Fruit fly (Drosophila melanogaster) whole organism, embryonic: ENCODE measurements around the gene CG13367.

Source experiments
- Antp ChIP-seq: fragments of 200-800 bp; sonication (Bioruptor generic); optimal IDR thresholded peaks from 3 replicates; lab custom pipeline; 2016; ENCODE audit warnings: missing biosample characterization, missing genetic modification characterization
- Bdp1 ChIP-seq: fragments of 200-800 bp; sonication (Bioruptor generic); optimal IDR thresholded peaks from 3 replicates; lab custom pipeline; 2016; ENCODE audit warnings: missing biosample characterization, missing genetic modification characterization
- CG10267 ChIP-seq: fragments of 200-800 bp; sonication (Bioruptor generic); optimal IDR thresholded peaks from 2 replicates; lab custom pipeline; 2018; ENCODE audit warnings: missing biosample characterization, mild to moderate bottlenecking, missing genetic modification characterization, moderate library complexity
- CG11093 ChIP-seq: fragments of 200-800 bp; sonication (Bioruptor generic); IDR thresholded peaks from 3 replicates; pipeline ENCODE4 v1.3.6; 2022; ENCODE audit warnings: missing biosample characterization, missing genetic modification characterization
- CG12236 ChIP-seq: fragments of 200-800 bp; sonication (Bioruptor generic); optimal IDR thresholded peaks from 2 replicates; lab custom pipeline; 2016; ENCODE audit warnings: missing biosample characterization, missing genetic modification characterization
- CG12769 ChIP-seq: fragments of 200-800 bp; sonication (Bioruptor generic); optimal IDR thresholded peaks from 2 replicates; lab custom pipeline; 2019; ENCODE audit warnings: missing biosample characterization, mild to moderate bottlenecking, missing genetic modification characterization, moderate library complexity
- CG13424 ChIP-seq: fragments of 200-800 bp; sonication (Bioruptor generic); optimal IDR thresholded peaks from 2 replicates; lab custom pipeline; 2019; ENCODE audit warnings: missing biosample characterization, mild to moderate bottlenecking, missing genetic modification characterization, moderate library complexity
- CG1529 ChIP-seq: fragments of 200-800 bp; sonication (Bioruptor generic); optimal IDR thresholded peaks from 3 replicates; lab custom pipeline; 2018; ENCODE audit warnings: missing biosample characterization, missing genetic modification characterization
- CG15514 ChIP-seq: fragments of 200-800 bp; sonication (Bioruptor generic); optimal IDR thresholded peaks from 3 replicates; lab custom pipeline; 2017; ENCODE audit warnings: missing biosample characterization, missing genetic modification characterization, mild to moderate bottlenecking, moderate library complexity, missing genetic modification reagents
- CG16779 ChIP-seq: fragments of 200-800 bp; sonication (Bioruptor generic); IDR thresholded peaks from 2 replicates; pipeline ENCODE4 v1.3.6; 2022; ENCODE audit warnings: missing biosample characterization, missing genetic modification characterization
- CG18619 ChIP-seq: fragments of 200-800 bp; sonication (Bioruptor generic); optimal IDR thresholded peaks from 3 replicates; lab custom pipeline; 2017; ENCODE audit warnings: missing biosample characterization, mild to moderate bottlenecking, missing genetic modification characterization
- CG2875 ChIP-seq: fragments of 200-800 bp; sonication (Bioruptor generic); optimal IDR thresholded peaks from 2 replicates; lab custom pipeline; 2017; ENCODE audit warnings: missing biosample characterization, mild to moderate bottlenecking, missing genetic modification characterization, missing genetic modification reagents
- CG31388 ChIP-seq: fragments of 200-800 bp; sonication (Bioruptor generic); optimal IDR thresholded peaks from 2 replicates; lab custom pipeline; 2016; ENCODE audit warnings: missing biosample characterization, missing genetic modification characterization
- CG32767 ChIP-seq: fragments of 200-800 bp; sonication (Bioruptor generic); IDR thresholded peaks from 2 replicates; pipeline ENCODE4 v1.3.6; 2022; ENCODE audit warnings: missing biosample characterization, missing genetic modification characterization
- CG3281 ChIP-seq: fragments of 200-800 bp; sonication (Bioruptor generic); optimal IDR thresholded peaks from 3 replicates; lab custom pipeline; 2017; ENCODE audit warnings: missing biosample characterization, mild to moderate bottlenecking, missing genetic modification characterization
- CG4282 ChIP-seq: fragments of 200-800 bp; sonication (Bioruptor generic); optimal IDR thresholded peaks from 2 replicates; lab custom pipeline; 2016; ENCODE audit warnings: missing biosample characterization, missing genetic modification characterization
- CG4360 ChIP-seq: fragments of 200-800 bp; sonication (Bioruptor generic); IDR thresholded peaks from 2 replicates; pipeline ENCODE4 v1.3.6; 2022; ENCODE audit warnings: missing biosample characterization, missing genetic modification characterization
- CG4424 ChIP-seq: fragments of 200-800 bp; sonication (Bioruptor generic); optimal IDR thresholded peaks from 3 replicates; lab custom pipeline; 2016; ENCODE audit warnings: missing biosample characterization, missing genetic modification characterization
- CG4854 ChIP-seq: fragments of 200-800 bp; sonication (Bioruptor generic); optimal IDR thresholded peaks from 2 replicates; lab custom pipeline; 2016; ENCODE audit warnings: missing biosample characterization, missing genetic modification characterization, inconsistent platforms
- CG7963 ChIP-seq: fragments of 200-800 bp; sonication (Bioruptor generic); IDR thresholded peaks from 3 replicates; pipeline ENCODE4 v1.3.6; 2022; ENCODE audit warnings: missing biosample characterization, missing genetic modification characterization; ENCODE audit not compliant: partially characterized antibody
- CG8089 ChIP-seq: fragments of 200-800 bp; sonication (Bioruptor generic); optimal IDR thresholded peaks from 3 replicates; lab custom pipeline; 2016; ENCODE audit warnings: missing biosample characterization, missing genetic modification characterization
- CG9876 ChIP-seq: fragments of 200-800 bp; sonication (Bioruptor generic); optimal IDR thresholded peaks from 2 replicates; lab custom pipeline; 2016; ENCODE audit warnings: missing biosample characterization, missing genetic modification characterization
- CoRest ChIP-seq: fragments of 200-800 bp; sonication (Bioruptor generic); optimal IDR thresholded peaks from 3 replicates; lab custom pipeline; 2018; ENCODE audit warnings: missing biosample characterization, mild to moderate bottlenecking, missing genetic modification characterization, moderate library complexity
- CrebB ChIP-seq: fragments of 200-800 bp; sonication (Bioruptor generic); optimal IDR thresholded peaks from 3 replicates; lab custom pipeline; 2018; ENCODE audit warnings: missing biosample characterization, mild to moderate bottlenecking, missing genetic modification characterization
- HHEX ChIP-seq: fragments of 200-800 bp; sonication (Bioruptor generic); optimal IDR thresholded peaks from 3 replicates; lab custom pipeline; 2017; ENCODE audit warnings: missing biosample characterization, mild to moderate bottlenecking, missing genetic modification characterization, missing genetic modification reagents
- Med ChIP-seq: fragments of 200-800 bp; sonication (Bioruptor generic); peaks from one replicate; lab custom pipeline; 2016; ENCODE audit warnings: missing biosample characterization, missing genetic modification characterization, mild to moderate bottlenecking, inconsistent platforms, moderate library complexity
- Meics ChIP-seq: fragments of 200-800 bp; sonication (Bioruptor generic); optimal IDR thresholded peaks from 2 replicates; lab custom pipeline; 2017; ENCODE audit warnings: missing biosample characterization, mild to moderate bottlenecking, missing genetic modification characterization
- Nf-YA ChIP-seq: fragments of 200-800 bp; sonication (Bioruptor generic); IDR thresholded peaks from 2 replicates; pipeline ENCODE4 v1.3.6; 2022; ENCODE audit warnings: missing biosample characterization, missing genetic modification characterization
- Nf-YC ChIP-seq: fragments of 200-800 bp; optimal IDR thresholded peaks from 3 replicates; lab custom pipeline; 2019; ENCODE audit warnings: missing biosample characterization, mild to moderate bottlenecking, missing genetic modification characterization, moderate library complexity
- Ptx1 ChIP-seq: fragments of 200-800 bp; sonication (Bioruptor generic); IDR thresholded peaks from 2 replicates; pipeline ENCODE4 v1.3.6; 2022; ENCODE audit warnings: missing biosample characterization, missing genetic modification characterization
- Sox100B ChIP-seq: fragments of 200-800 bp; sonication (Bioruptor generic); optimal IDR thresholded peaks from 3 replicates; lab custom pipeline; 2018; ENCODE audit warnings: missing biosample characterization, mild to moderate bottlenecking, missing genetic modification characterization
- Sry-δ ChIP-seq: fragments of 200-800 bp; sonication (Bioruptor generic); optimal IDR thresholded peaks from 2 replicates; lab custom pipeline; 2016; ENCODE audit warnings: missing biosample characterization, missing genetic modification characterization
- caup ChIP-seq: fragments of 200-800 bp; sonication (Bioruptor generic); optimal IDR thresholded peaks from 3 replicates; lab custom pipeline; 2017; ENCODE audit warnings: missing biosample characterization, mild to moderate bottlenecking, missing genetic modification characterization, moderate library complexity; ENCODE audit not compliant: severe bottlenecking
- crc ChIP-seq: fragments of 200-800 bp; sonication (Bioruptor generic); optimal IDR thresholded peaks from 2 replicates; lab custom pipeline; 2016; ENCODE audit warnings: missing biosample characterization, missing genetic modification characterization
- crp ChIP-seq, 2 experiments: fragments of 200-800 bp; sonication (Bioruptor generic); optimal IDR thresholded peaks; 2 replicates in 1 of 2; 3 replicates in 1 of 2; lab custom pipeline; 2017; ENCODE audit warnings: missing biosample characterization in 2 of 2, missing genetic modification characterization in 2 of 2, mild to moderate bottlenecking in 1 of 2, moderate library complexity in 1 of 2
- exex ChIP-seq: fragments of 200-800 bp; sonication (Bioruptor generic); optimal IDR thresholded peaks from 4 replicates; lab custom pipeline; 2018; ENCODE audit warnings: missing biosample characterization, mild to moderate bottlenecking, missing genetic modification characterization, moderate library complexity
- hth ChIP-seq: fragments of >200 bp; optimal IDR thresholded peaks from 2 replicates; lab custom pipeline; 2017; ENCODE audit warnings: inconsistent platforms
- insv ChIP-seq, 2 experiments: fragments of 200-800 bp; sonication (Bioruptor generic); optimal IDR thresholded peaks; 3 replicates each; lab custom pipeline; 2016 to 2018; ENCODE audit warnings: missing biosample characterization in 2 of 2, missing genetic modification characterization in 2 of 2
- klu ChIP-seq: fragments of 200-800 bp; sonication (Bioruptor generic); IDR thresholded peaks from 2 replicates; pipeline ENCODE4 v1.3.6; 2022; ENCODE audit warnings: missing biosample characterization, missing genetic modification characterization
- pb ChIP-seq: fragments of 200-800 bp; sonication (Bioruptor generic); optimal IDR thresholded peaks from 3 replicates; lab custom pipeline; 2016; ENCODE audit warnings: missing biosample characterization, missing genetic modification characterization
- prd ChIP-seq, 3 experiments: fragments of >200 bp in 2 of 3; fragments of 200-800 bp in 1 of 3; sonication (Bioruptor generic) in 1 of 3; optimal IDR thresholded peaks in 2 of 3; IDR thresholded peaks in 1 of 3; 2 replicates in 2 of 3; 3 replicates in 1 of 3; pipeline versions ENCODE4 v1.3.6 to Lab custom; 2017 to 2022; ENCODE audit warnings: missing biosample characterization in 1 of 3, missing genetic modification characterization in 1 of 3
- repo ChIP-seq: fragments of 200-800 bp; sonication (Bioruptor generic); optimal IDR thresholded peaks from 2 replicates; lab custom pipeline; 2016; ENCODE audit warnings: missing biosample characterization, missing genetic modification characterization
- run ChIP-seq: fragments of 200-800 bp; sonication (Bioruptor generic); optimal IDR thresholded peaks from 3 replicates; lab custom pipeline; 2018; ENCODE audit warnings: missing biosample characterization, mild to moderate bottlenecking, missing genetic modification characterization
- slou ChIP-seq: fragments of 200-800 bp; sonication (Bioruptor generic); optimal IDR thresholded peaks from 3 replicates; lab custom pipeline; 2016; ENCODE audit warnings: missing biosample characterization, missing genetic modification characterization
- so ChIP-seq: fragments of 200-800 bp; sonication (Bioruptor generic); IDR thresholded peaks from 3 replicates; pipeline ENCODE4 v1.3.6; 2022; ENCODE audit warnings: missing biosample characterization, missing genetic modification characterization
- tgo ChIP-seq: fragments of 200-800 bp; sonication (Bioruptor generic); IDR thresholded peaks from 3 replicates; pipeline ENCODE4 v1.3.6; 2022; ENCODE audit warnings: missing biosample characterization, missing genetic modification characterization
- tio ChIP-seq: fragments of 200-800 bp; sonication (Bioruptor generic); optimal IDR thresholded peaks from 2 replicates; lab custom pipeline; 2017; ENCODE audit warnings: missing biosample characterization, missing genetic modification characterization, inconsistent platforms
- tna ChIP-seq: fragments of 200-800 bp; sonication (Bioruptor generic); IDR thresholded peaks from 2 replicates; pipeline ENCODE4 v1.3.6; 2022; ENCODE audit warnings: missing biosample characterization, missing genetic modification characterization; ENCODE audit not compliant: partially characterized antibody
- tx ChIP-seq: fragments of 200-800 bp; sonication (Bioruptor generic); optimal IDR thresholded peaks from 2 replicates; lab custom pipeline; 2016; ENCODE audit warnings: missing biosample characterization, missing genetic modification characterization
- wor ChIP-seq: fragments of 200-800 bp; sonication (Bioruptor generic); IDR thresholded peaks from 2 replicates; pipeline ENCODE4 v1.3.6; 2022; ENCODE audit warnings: missing biosample characterization, missing genetic modification characterization

The CG13367 gene

dm6 chrX:621132-621555 is 23.4 kb upstream of the CG13367 start, which contains the start of the genes CG13365 and Vsp37A (continued):
- TF ChIP-seq Sox100B (peak; percentile 39), CG31388 (GFP tag; lab: Kevin White, UChicago) (no peak), Med (GFP tag; lab: Kevin White, UChicago) (peak; percentile 88), caup (GFP tag; lab: Kevin White, UChicago) (peak; percentile 3), so (GFP tag; lab: Robert Waterston, UW) (no peak), CG18619 (GFP tag; lab: Kevin White, UChicago) (peak; percentile 4), insv (GFP tag; optimal IDR thresholded peaks at IDR 0.05; lab: Kevin White, UChicago) (peak in 1 of 2 experiments; percentile 54), Bdp1 (peak; percentile 40), wor (GFP tag; lab: Robert Waterston, UW) (no peak), exex (tag; lab: Kevin White, UChicago) (peak; percentile 21), CrebB (tag; lab: Kevin White, UChicago) (no peak), CG3281 (GFP tag; lab: Kevin White, UChicago) (peak; percentile 27), pb (peak; percentile 56), CG11093 (GFP tag; lab: Robert Waterston, UW) (0 out of 3 replicates have a peak, but pooled peaks have one; percentile 13), CG4424 (GFP tag; lab: Kevin White, UChicago) (peak; percentile 42), CG12236 (no peak), CG2875 (GFP tag; lab: Kevin White, UChicago) (peak; percentile 34), klu (peak; percentile 29; the same call in 1 of the 2 replicates), crc (no peak), CG8089 (GFP tag; lab: Kevin White, UChicago) (peak; percentile 14), tna (GFP tag; lab: Robert Waterston, UW) (no peak), CG4854 (GFP tag; lab: Kevin White, UChicago) (no peak), CG12769 (tag; lab: Kevin White, UChicago) (peak; percentile 28), Nf-YA (GFP tag; lab: Robert Waterston, UW) (peak; percentile 39; the same call in 1 of the 2 replicates), tx (GFP tag; lab: Kevin White, UChicago) (peak; percentile 28), Meics (peak; percentile 44), CG10267 (tag; lab: Kevin White, UChicago) (peak; percentile 48), CG1529 (GFP tag; lab: Kevin White, UChicago) (peak; percentile 4), CG4282 (peak; percentile 49), HHEX (GFP tag; lab: Kevin White, UChicago) (no peak), hth (lab: Kevin White, UChicago) (no peak), CG15514 (GFP tag; lab: Kevin White, UChicago) (peak; percentile 85), CG7963 (no peak), CG4360 (peak; percentile 22; the same call in 1 of the 2 replicates), CoRest (tag; lab: Kevin White, UChicago) (peak; percentile 75), Nf-YC (tag; lab: Kevin White, UChicago) (peak; percentile 55), Sry-δ (peak; percentile 65), repo (GFP tag; lab: Kevin White, UChicago) (no peak), prd (optimal IDR thresholded peaks at IDR 0.05; lab: Kevin White, UChicago) (no peak), prd (GFP tag; IDR thresholded peaks at IDR 0.05; lab: Robert Waterston, UW) (peak; percentile 46; the same call in 2 of the 3 replicates), Antp (GFP tag; lab: Kevin White, UChicago) (peak; percentile 58), tgo (GFP tag; lab: Robert Waterston, UW) (peak; percentile 31; the same call in 2 of the 3 replicates), run (tag; lab: Kevin White, UChicago) (no peak), CG16779 (no peak), CG32767 (GFP tag; lab: Robert Waterston, UW) (no peak), Ptx1 (peak; percentile 41), slou (GFP tag; lab: Kevin White, UChicago) (peak; percentile 7), CG9876 (GFP tag; lab: Kevin White, UChicago) (peak; percentile 47), CG13424 (tag; lab: Kevin White, UChicago) (peak; percentile 64), crp (GFP tag; optimal IDR thresholded peaks at IDR 0.05; lab: Kevin White, UChicago) (peak; percentile 7 to 81), tio (GFP tag; lab: Kevin White, UChicago) (no peak)
